Fruit fly (Drosophila melanogaster) whole organism, embryonic: ENCODE data around the gene CG11342.

ENCODE experiments used
- Ada2b ChIP-seq: fragments of 200-800 bp; sonication (Bioruptor generic); IDR thresholded peaks from 2 replicates; pipeline ENCODE4 v1.3.6; 2022; ENCODE audit warnings: missing biosample characterization, missing genetic modification characterization
- C15 ChIP-seq: fragments of 200-800 bp; sonication (Bioruptor generic); IDR thresholded peaks from 3 replicates; pipeline ENCODE4 v1.3.6; 2022; ENCODE audit warnings: missing biosample characterization, missing genetic modification characterization
- CG10267 ChIP-seq: fragments of 200-800 bp; sonication (Bioruptor generic); optimal IDR thresholded peaks from 2 replicates; lab custom pipeline; 2018; ENCODE audit warnings: missing biosample characterization, mild to moderate bottlenecking, missing genetic modification characterization, moderate library complexity
- CG10366 ChIP-seq: fragments of 200-800 bp; sonication (Bioruptor generic); IDR thresholded peaks from 2 replicates; pipeline ENCODE4 v1.3.6; 2022; ENCODE audit warnings: missing biosample characterization, missing genetic modification characterization
- CG10654 ChIP-seq: fragments of 200-800 bp; sonication (Bioruptor generic); optimal IDR thresholded peaks from 2 replicates; lab custom pipeline; 2016; ENCODE audit warnings: missing biosample characterization, missing genetic modification characterization
- CG1233 ChIP-seq: fragments of 200-800 bp; sonication (Bioruptor generic); optimal IDR thresholded peaks from 4 replicates; lab custom pipeline; 2018; ENCODE audit warnings: missing biosample characterization, mild to moderate bottlenecking, missing genetic modification characterization
- CG12659 ChIP-seq: fragments of 200-800 bp; sonication (Bioruptor generic); optimal IDR thresholded peaks from 3 replicates; lab custom pipeline; 2017; ENCODE audit warnings: mild to moderate bottlenecking, missing biosample characterization, missing genetic modification reagents, missing genetic modification characterization
- CG14667 ChIP-seq: fragments of 200-800 bp; sonication (Bioruptor generic); IDR thresholded peaks from 2 replicates; pipeline ENCODE4 v1.3.6; 2022; ENCODE audit warnings: missing biosample characterization, missing genetic modification characterization
- CG14965 ChIP-seq: fragments of 200-800 bp; sonication (Bioruptor generic); optimal IDR thresholded peaks from 2 replicates; lab custom pipeline; 2016; ENCODE audit warnings: missing biosample characterization, missing genetic modification characterization, borderline replicate concordance
- CG15269 ChIP-seq: fragments of 200-800 bp; sonication (Bioruptor generic); optimal IDR thresholded peaks from 2 replicates; lab custom pipeline; 2018; ENCODE audit warnings: missing biosample characterization, mild to moderate bottlenecking, missing genetic modification characterization, moderate library complexity
- CG15514 ChIP-seq: fragments of 200-800 bp; sonication (Bioruptor generic); optimal IDR thresholded peaks from 3 replicates; lab custom pipeline; 2017; ENCODE audit warnings: missing biosample characterization, missing genetic modification characterization, mild to moderate bottlenecking, moderate library complexity, missing genetic modification reagents
- CG1602 ChIP-seq: fragments of 200-800 bp; sonication (Bioruptor generic); optimal IDR thresholded peaks from 3 replicates; lab custom pipeline; 2016; ENCODE audit warnings: missing biosample characterization, missing genetic modification characterization
- CG17612 ChIP-seq: fragments of 200-800 bp; sonication (Bioruptor generic); IDR thresholded peaks from 2 replicates; pipeline ENCODE4 v1.3.6; 2022; ENCODE audit warnings: missing biosample characterization, missing genetic modification characterization
- CG2712 ChIP-seq: fragments of 200-800 bp; optimal IDR thresholded peaks from 3 replicates; lab custom pipeline; 2019; ENCODE audit warnings: missing biosample characterization, mild to moderate bottlenecking, missing genetic modification characterization, moderate library complexity
- CG30403 ChIP-seq: fragments of 200-800 bp; sonication (Bioruptor generic); optimal IDR thresholded peaks from 3 replicates; lab custom pipeline; 2016; ENCODE audit warnings: missing biosample characterization, missing genetic modification characterization
- CG31441 ChIP-seq: fragments of 200-800 bp; sonication (Bioruptor generic); IDR thresholded peaks from 2 replicates; pipeline ENCODE4 v1.3.6; 2022; ENCODE audit warnings: missing biosample characterization, missing genetic modification characterization
- CG3281 ChIP-seq: fragments of 200-800 bp; sonication (Bioruptor generic); optimal IDR thresholded peaks from 3 replicates; lab custom pipeline; 2017; ENCODE audit warnings: missing biosample characterization, mild to moderate bottlenecking, missing genetic modification characterization
- CG34224 ChIP-seq: fragments of 200-800 bp; sonication (Bioruptor generic); IDR thresholded peaks from 3 replicates; pipeline ENCODE4 v1.3.6; 2022; ENCODE audit warnings: missing biosample characterization, missing genetic modification characterization; ENCODE audit not compliant: partially characterized antibody
- CG3838 ChIP-seq: fragments of 200-800 bp; sonication (Bioruptor generic); optimal IDR thresholded peaks from 3 replicates; lab custom pipeline; 2016; ENCODE audit warnings: missing biosample characterization, missing genetic modification characterization
- CG3995 ChIP-seq: fragments of 200-800 bp; sonication (Bioruptor generic); optimal IDR thresholded peaks from 3 replicates; lab custom pipeline; 2016; ENCODE audit warnings: missing biosample characterization, missing genetic modification characterization
- CG4730 ChIP-seq: fragments of 200-800 bp; sonication (Bioruptor generic); IDR thresholded peaks from 2 replicates; pipeline ENCODE4 v1.3.6; 2022; ENCODE audit warnings: missing biosample characterization, missing genetic modification characterization
- CG6175 ChIP-seq: fragments of 200-800 bp; sonication (Bioruptor generic); IDR thresholded peaks from 3 replicates; pipeline ENCODE4 v1.3.6; 2022; ENCODE audit warnings: missing biosample characterization, missing genetic modification characterization
- CG6813 ChIP-seq: fragments of 200-800 bp; sonication (Bioruptor generic); optimal IDR thresholded peaks from 2 replicates; lab custom pipeline; 2017; ENCODE audit warnings: missing biosample characterization, missing genetic modification characterization, mild to moderate bottlenecking, moderate library complexity, missing genetic modification reagents
- CG8765 ChIP-seq: fragments of 200-800 bp; sonication (Bioruptor generic); IDR thresholded peaks from 2 replicates; pipeline ENCODE4 v1.3.6; 2022; ENCODE audit warnings: missing biosample characterization, missing genetic modification characterization
- CG9876 ChIP-seq: fragments of 200-800 bp; sonication (Bioruptor generic); optimal IDR thresholded peaks from 2 replicates; lab custom pipeline; 2016; ENCODE audit warnings: missing biosample characterization, missing genetic modification characterization
- D19A ChIP-seq: fragments of 200-800 bp; optimal IDR thresholded peaks from 3 replicates; lab custom pipeline; 2019; ENCODE audit warnings: missing biosample characterization, mild to moderate bottlenecking, missing genetic modification characterization, moderate library complexity
- D19B ChIP-seq: fragments of 200-800 bp; sonication (Bioruptor generic); optimal IDR thresholded peaks from 2 replicates; lab custom pipeline; 2017; ENCODE audit warnings: missing biosample characterization, mild to moderate bottlenecking, missing genetic modification characterization
- Fer3 ChIP-seq: fragments of 200-800 bp; sonication (Bioruptor generic); optimal IDR thresholded peaks from 2 replicates; lab custom pipeline; 2018; ENCODE audit warnings: missing biosample characterization, mild to moderate bottlenecking, missing genetic modification characterization, moderate library complexity
- Med ChIP-seq: fragments of 200-800 bp; sonication (Bioruptor generic); peaks from one replicate; lab custom pipeline; 2016; ENCODE audit warnings: missing biosample characterization, missing genetic modification characterization, mild to moderate bottlenecking, inconsistent platforms, moderate library complexity
- Mes4 ChIP-seq: fragments of 200-800 bp; sonication (Bioruptor generic); optimal IDR thresholded peaks from 2 replicates; lab custom pipeline; 2016; ENCODE audit warnings: missing biosample characterization, missing genetic modification characterization
- Opbp ChIP-seq: fragments of 200-800 bp; sonication (Bioruptor generic); IDR thresholded peaks from 3 replicates; pipeline ENCODE4 v1.3.6; 2022; ENCODE audit warnings: missing biosample characterization, missing genetic modification characterization; ENCODE audit not compliant: partially characterized antibody
- Ptx1 ChIP-seq: fragments of 200-800 bp; sonication (Bioruptor generic); IDR thresholded peaks from 2 replicates; pipeline ENCODE4 v1.3.6; 2022; ENCODE audit warnings: missing biosample characterization, missing genetic modification characterization
- Spps ChIP-seq: fragments of 200-800 bp; sonication (Bioruptor generic); optimal IDR thresholded peaks from 2 replicates; lab custom pipeline; 2018; ENCODE audit warnings: missing biosample characterization, mild to moderate bottlenecking, missing genetic modification characterization
- ac ChIP-seq: fragments of 200-800 bp; sonication (Bioruptor generic); optimal IDR thresholded peaks from 3 replicates; lab custom pipeline; 2017; ENCODE audit warnings: missing biosample characterization, mild to moderate bottlenecking, missing genetic modification characterization
- az2 ChIP-seq: fragments of 200-800 bp; sonication (Bioruptor generic); optimal IDR thresholded peaks from 3 replicates; lab custom pipeline; 2016; ENCODE audit warnings: missing biosample characterization, missing genetic modification characterization
- chif ChIP-seq, 2 experiments: fragments of 200-800 bp; sonication (Bioruptor generic); optimal IDR thresholded peaks; 3 replicates each; lab custom pipeline; 2016; ENCODE audit warnings: missing biosample characterization in 2 of 2, missing genetic modification characterization in 2 of 2
- cwo ChIP-seq: fragments of 200-800 bp; sonication (Bioruptor generic); optimal IDR thresholded peaks from 3 replicates; lab custom pipeline; 2017; ENCODE audit warnings: missing biosample characterization, missing genetic modification characterization, mild to moderate bottlenecking, moderate library complexity, missing genetic modification reagents
- eve ChIP-seq, 2 experiments: fragments of >200 bp; optimal IDR thresholded peaks; 2 replicates each; lab custom pipeline; 2017; ENCODE audit warnings: missing biosample characterization in 2 of 2, missing genetic modification characterization in 2 of 2
- fu2 ChIP-seq: fragments of 200-800 bp; sonication (Bioruptor generic); optimal IDR thresholded peaks from 2 replicates; lab custom pipeline; 2016; ENCODE audit warnings: missing biosample characterization, missing genetic modification characterization
- gcm2 ChIP-seq: fragments of 200-800 bp; sonication (Bioruptor generic); optimal IDR thresholded peaks from 2 replicates; lab custom pipeline; 2016; ENCODE audit warnings: missing biosample characterization, missing genetic modification characterization
- gro ChIP-seq: fragments of 200-800 bp; sonication (Bioruptor generic); optimal IDR thresholded peaks from 2 replicates; lab custom pipeline; 2016; ENCODE audit warnings: missing biosample characterization, missing genetic modification characterization
- knrl ChIP-seq: fragments of 200-800 bp; sonication (Bioruptor generic); IDR thresholded peaks from 3 replicates; pipeline ENCODE4 v1.3.6; 2022; ENCODE audit warnings: missing biosample characterization, missing genetic modification characterization; ENCODE audit not compliant: partially characterized antibody
- lola ChIP-seq, 3 experiments: fragments of >200 bp in 2 of 3; fragments of 200-800 bp in 1 of 3; sonication (Bioruptor generic) in 1 of 3; optimal IDR thresholded peaks; 2 replicates each; lab custom pipeline; 2017 to 2019; ENCODE audit warnings: missing biosample characterization in 3 of 3, missing genetic modification characterization in 3 of 3, mild to moderate bottlenecking in 1 of 3, moderate library complexity in 1 of 3
- luna ChIP-seq: fragments of 200-800 bp; sonication (Bioruptor generic); optimal IDR thresholded peaks from 2 replicates; lab custom pipeline; 2016; ENCODE audit warnings: missing biosample characterization, missing genetic modification characterization
- sisA ChIP-seq: fragments of 200-800 bp; sonication (Bioruptor generic); IDR thresholded peaks from 2 replicates; pipeline ENCODE4 v1.3.6; 2022; ENCODE audit warnings: missing biosample characterization, missing genetic modification characterization
- sr ChIP-seq: fragments of 200-800 bp; sonication (Bioruptor generic); IDR thresholded peaks from 3 replicates; pipeline ENCODE4 v1.3.6; 2022; ENCODE audit warnings: missing biosample characterization, missing genetic modification characterization
- ttk ChIP-seq: fragments of 200-800 bp; sonication (Bioruptor generic); IDR thresholded peaks from 2 replicates; pipeline ENCODE4 v2.1.2; 2022; ENCODE audit warnings: missing biosample characterization, missing genetic modification characterization
- unpg ChIP-seq: fragments of 200-800 bp; sonication (Bioruptor generic); optimal IDR thresholded peaks from 3 replicates; lab custom pipeline; 2018; ENCODE audit warnings: missing biosample characterization, mild to moderate bottlenecking, missing genetic modification characterization, moderate library complexity
- usp ChIP-seq: fragments of >200 bp; optimal IDR thresholded peaks from 2 replicates; lab custom pipeline; 2017; ENCODE audit warnings: missing biosample characterization, missing genetic modification characterization
- vnd ChIP-seq: fragments of 200-800 bp; sonication (Bioruptor generic); IDR thresholded peaks from 3 replicates; pipeline ENCODE4 v1.3.6; 2022; ENCODE audit warnings: missing biosample characterization, missing genetic modification characterization; ENCODE audit not compliant: partially characterized antibody
- vvl ChIP-seq: fragments of 200-800 bp; sonication (Bioruptor generic); IDR thresholded peaks from 2 replicates; pipeline ENCODE4 v1.3.6; 2022; ENCODE audit warnings: missing biosample characterization, missing genetic modification characterization

The CG11342 gene

DNA sequence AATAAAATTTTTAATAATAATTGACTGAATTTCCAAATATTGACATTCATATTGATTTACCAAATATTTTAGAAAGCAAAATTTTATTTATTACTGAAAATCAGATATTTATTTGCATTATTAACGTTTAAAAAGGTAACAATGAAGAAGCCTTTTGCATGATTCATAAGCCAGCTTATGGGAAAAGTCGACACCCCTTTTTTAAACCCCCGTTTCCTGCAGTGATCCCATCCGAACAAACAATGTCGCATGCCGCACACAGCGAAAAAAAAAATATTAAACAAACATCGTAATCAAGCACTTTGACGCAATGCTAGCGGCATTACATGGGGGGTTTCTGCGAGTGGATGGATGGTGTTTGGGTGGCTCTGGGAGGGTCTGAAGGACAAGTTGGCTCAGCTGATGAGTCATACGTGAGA is 13.6 kb downstream of the CG11342 start (continued):
- peak; percentile 37 for TF ChIP-seq CG1233
- no peak for TF ChIP-seq CG1602 (GFP tag; lab: Kevin White, UChicago)
- TF ChIP-seq CG15269 (tag; lab: Kevin White, UChicago): peak; percentile 29
- TF ChIP-seq Spps (tag; lab: Kevin White, UChicago): no peak
- no peak for TF ChIP-seq CG10267 (tag; lab: Kevin White, UChicago)
- no peak for TF ChIP-seq eve (GFP tag; optimal IDR thresholded peaks at IDR 0.05; lab: Kevin White, UChicago)
- peak; percentile 53 for TF ChIP-seq CG31441 (GFP tag; lab: Robert Waterston, UW)
- peak; percentile 34; the same call in 1 of the 2 replicates for TF ChIP-seq Ada2b
- TF ChIP-seq CG9876: no peak
- TF ChIP-seq usp: no peak
- TF ChIP-seq chif (GFP tag; optimal IDR thresholded peaks at IDR 0.05; lab: Kevin White, UChicago): peak in 1 of 2 experiments; percentile 19
- peak; percentile 23 for TF ChIP-seq D19B (GFP tag; lab: Kevin White, UChicago)
- TF ChIP-seq gcm2 (GFP tag; lab: Kevin White, UChicago): no peak
- no peak for TF ChIP-seq vnd
- TF ChIP-seq CG12659 (GFP tag; lab: Kevin White, UChicago): peak; percentile 24
- no peak for TF ChIP-seq CG3838 (GFP tag; lab: Kevin White, UChicago)
- TF ChIP-seq CG8765 (GFP tag; lab: Robert Waterston, UW): no peak
- no peak for TF ChIP-seq knrl (GFP tag; lab: Robert Waterston, UW)
- TF ChIP-seq D19A: peak; percentile 25
- TF ChIP-seq Med: peak; percentile 90
- TF ChIP-seq sr (GFP tag; lab: Robert Waterston, UW): no peak
- peak; percentile 39 for TF ChIP-seq CG30403
- no peak for TF ChIP-seq C15
- TF ChIP-seq CG10654 (GFP tag; lab: Kevin White, UChicago): no peak
- TF ChIP-seq vvl (GFP tag; lab: Robert Waterston, UW): no peak
- peak; percentile 22 for TF ChIP-seq Mes4 (GFP tag; lab: Kevin White, UChicago)
- TF ChIP-seq CG4730 (GFP tag; lab: Robert Waterston, UW): no peak
- no peak for TF ChIP-seq CG34224 (GFP tag; lab: Robert Waterston, UW)
- no peak; the same call in 1 of the 2 replicates for TF ChIP-seq CG10366 (GFP tag; lab: Robert Waterston, UW)
- TF ChIP-seq unpg (GFP tag; lab: Kevin White, UChicago): peak; percentile 17
- peak; percentile 29 for TF ChIP-seq cwo (GFP tag; lab: Kevin White, UChicago)
- TF ChIP-seq ac (GFP tag; lab: Kevin White, UChicago): no peak
- TF ChIP-seq CG3281 (GFP tag; lab: Kevin White, UChicago): peak; percentile 30
- TF ChIP-seq CG14965: no peak
- no peak for TF ChIP-seq fu2 (GFP tag; lab: Kevin White, UChicago)
- TF ChIP-seq Ptx1 (GFP tag; lab: Robert Waterston, UW): peak; percentile 63
- TF ChIP-seq CG14667: no peak
- TF ChIP-seq Fer3 (tag; lab: Kevin White, UChicago): peak; percentile 28
- no peak for TF ChIP-seq CG17612 (GFP tag; lab: Robert Waterston, UW)
- peak; percentile 6 for TF ChIP-seq gro
- TF ChIP-seq az2 (GFP tag; lab: Kevin White, UChicago): no peak
- no peak for TF ChIP-seq Opbp
- TF ChIP-seq CG2712 (tag; lab: Kevin White, UChicago): no peak
- TF ChIP-seq lola (GFP tag; optimal IDR thresholded peaks at IDR 0.05; lab: Kevin White, UChicago): peak in 1 of 3 experiments; percentile 0
- no peak for TF ChIP-seq CG6175 (GFP tag; lab: Robert Waterston, UW)
- peak; percentile 28 for TF ChIP-seq CG15514
- no peak for TF ChIP-seq ttk (GFP tag; lab: Robert Waterston, UW)
- TF ChIP-seq luna (GFP tag; lab: Kevin White, UChicago): no peak
- TF ChIP-seq sisA (GFP tag; lab: Robert Waterston, UW): no peak; the same call in 1 of the 2 replicates
- TF ChIP-seq CG6813 (GFP tag; lab: Kevin White, UChicago): peak; percentile 49
- no peak for TF ChIP-seq CG3995
